Fruit fly (Drosophila melanogaster) whole organism: ENCODE data around the gene CG18404.

Source experiments
- CG8478 ChIP-seq: fragments of >200 bp; optimal IDR thresholded peaks from 2 replicates; lab custom pipeline; 2018; ENCODE audit warnings: inconsistent platforms
- Dll ChIP-seq: fragments of >200 bp; optimal IDR thresholded peaks from 2 replicates; lab custom pipeline; 2017
- EcR ChIP-seq, 2 experiments: fragments of >200 bp; optimal IDR thresholded peaks; 2 replicates each; lab custom pipeline; 2017; ENCODE audit warnings: missing biosample characterization in 2 of 2, missing genetic modification characterization in 2 of 2, missing genetic modification reagents in 2 of 2
- pan ChIP-seq: fragments of >200 bp; optimal IDR thresholded peaks from 2 replicates; lab custom pipeline; 2017
- psq ChIP-seq: fragments of >200 bp; optimal IDR thresholded peaks from 2 replicates; lab custom pipeline; 2017

DNA sequence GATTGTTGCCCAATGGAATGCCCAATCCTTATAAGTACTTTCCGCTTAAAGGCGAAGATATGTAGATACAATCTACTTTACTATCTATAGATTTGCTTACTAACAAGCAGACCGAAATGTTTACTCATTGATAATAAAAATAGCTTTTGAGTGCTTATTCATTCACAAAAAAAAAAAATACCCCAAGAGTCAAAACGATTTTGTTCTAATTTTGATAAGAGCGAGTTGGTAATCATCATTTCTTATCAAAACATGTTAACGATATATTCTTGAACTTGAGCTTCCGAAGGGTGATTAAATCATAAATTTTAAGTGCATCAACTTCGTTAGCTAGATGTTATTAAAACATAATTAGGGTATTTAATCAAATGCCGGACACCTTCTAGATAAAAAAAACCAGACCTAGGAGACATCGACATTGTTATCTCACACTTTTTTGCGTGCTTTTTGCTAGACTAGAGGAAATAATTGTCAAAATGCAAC, 2.4 kb upstream of the CG18404 start, which contains the start of gene CG9682:
- TF ChIP-seq psq (lab: Kevin White, UChicago) = no peak
- TF ChIP-seq Dll (lab: Kevin White, UChicago) = no peak
- TF ChIP-seq CG8478 = no peak
- no peak for TF ChIP-seq pan (lab: Kevin White, UChicago)
- TF ChIP-seq EcR (GFP tag; optimal IDR thresholded peaks at IDR 0.05; lab: Kevin White, UChicago) = no peak
